Worm (Caenorhabditis elegans): ENCODE measurements around the gene mrps-9.

The mrps-9 gene

ce11 chrIII:8279567-8279966 is 13.7 kb downstream of the mrps-9 start (continued):
- TF ChIP-seq lin-26 (GFP tag; IDR thresholded peaks at IDR 0.05) = no peak
- TF ChIP-seq zfh-2 (GFP tag; conservative IDR thresholded peaks at IDR 0.05) = no peak
- TF ChIP-seq ets-4 (GFP tag; optimal IDR thresholded peaks at IDR 0.05) = no peak
- no peak for TF ChIP-seq snpc-1.3 (tag; optimal IDR thresholded peaks at IDR 0.05; ENCODE audit: insufficient read depth)
- no peak for TF ChIP-seq mxl-1 (tag; optimal IDR thresholded peaks at IDR 0.05)
- no peak for TF ChIP-seq lsl-1 (GFP tag; optimal IDR thresholded peaks at IDR 0.05)

DNA sequence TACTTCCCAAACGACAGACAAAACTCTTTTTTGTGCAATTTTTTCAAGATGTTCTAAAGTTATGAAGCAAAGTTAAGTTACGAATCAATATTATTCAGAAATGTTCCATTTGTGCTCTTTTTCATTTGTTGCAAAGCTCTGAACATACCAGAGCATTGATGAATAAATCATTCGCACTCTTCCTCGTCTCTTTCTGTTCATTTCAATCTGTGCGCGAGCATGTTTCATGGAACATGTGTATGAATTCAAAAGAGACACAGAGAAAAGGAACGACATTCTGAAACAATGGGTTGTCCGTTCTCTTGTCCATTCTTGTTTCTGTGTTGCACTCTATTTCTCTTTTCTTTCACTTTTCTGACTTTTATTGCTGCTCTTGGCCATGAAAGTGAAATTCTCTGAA is 14.5 kb downstream of the mrps-9 start:
- TF ChIP-seq F33H1.4 (GFP tag; IDR thresholded peaks at IDR 0.05) = no peak
- no peak for TF ChIP-seq ccch-3 (GFP tag; optimal IDR thresholded peaks at IDR 0.05)
- TF ChIP-seq T07F8.4 (tag; optimal IDR thresholded peaks at IDR 0.05) = no peak
- no peak for TF ChIP-seq ceh-91 (GFP tag; IDR thresholded peaks at IDR 0.05)
- no peak for TF ChIP-seq mxl-1 (tag; optimal IDR thresholded peaks at IDR 0.05)
- no peak for TF ChIP-seq lsl-1 (GFP tag; optimal IDR thresholded peaks at IDR 0.05)
- TF ChIP-seq athp-1 (tag; optimal IDR thresholded peaks at IDR 0.05) = no peak
- no peak for TF ChIP-seq dpl-1 (GFP tag; optimal IDR thresholded peaks at IDR 0.05)
- TF ChIP-seq F52B5.7 (tag; optimal IDR thresholded peaks at IDR 0.05) = no peak
- TF ChIP-seq aptf-2 (GFP tag; conservative IDR thresholded peaks at IDR 0.05) = no peak
- no peak for TF ChIP-seq sdz-38 (tag; optimal IDR thresholded peaks at IDR 0.05)
- no peak for TF ChIP-seq fkh-3 (tag; optimal IDR thresholded peaks at IDR 0.05)
- no peak for TF ChIP-seq lsy-27 (tag; optimal IDR thresholded peaks at IDR 0.05; ENCODE audit: borderline replicate concordance, insufficient read depth)

ce11 chrIII:8281310-8281709 is 15.4 kb downstream of the mrps-9 start:
- no peak for TF ChIP-seq nhr-179 (tag; optimal IDR thresholded peaks at IDR 0.05)
- TF ChIP-seq zfh-2 (GFP tag; conservative IDR thresholded peaks at IDR 0.05) = no peak
- no peak for TF ChIP-seq nhr-120 (GFP tag; IDR thresholded peaks at IDR 0.05)
- no peak for TF ChIP-seq madf-3 (GFP tag; IDR thresholded peaks at IDR 0.05)
- no peak for TF ChIP-seq nfya-2 (GFP tag; IDR thresholded peaks at IDR 0.05)
- TF ChIP-seq lin-54 (GFP tag; optimal IDR thresholded peaks at IDR 0.05) = no peak
- TF ChIP-seq T26A5.8 (tag; optimal IDR thresholded peaks at IDR 0.05) = no peak
- TF ChIP-seq K12H6.12 (tag; optimal IDR thresholded peaks at IDR 0.05) = no peak
- no peak for TF ChIP-seq attf-3 (GFP tag; conservative IDR thresholded peaks at IDR 0.05)
- no peak for TF ChIP-seq T07F8.4 (tag; optimal IDR thresholded peaks at IDR 0.05)
- no peak for TF ChIP-seq ceh-40 (GFP tag; IDR thresholded peaks at IDR 0.05)
- no peak for TF ChIP-seq tbp1 (GFP tag; optimal IDR thresholded peaks at IDR 0.05)
- no peak for TF ChIP-seq C17E4.6 (GFP tag; IDR thresholded peaks at IDR 0.05)
- TF ChIP-seq hrde-1 (tag; optimal IDR thresholded peaks at IDR 0.05; ENCODE audit: borderline replicate concordance) = no peak
- no peak for TF ChIP-seq F57A8.1 (GFP tag; optimal IDR thresholded peaks at IDR 0.05)
- no peak for TF ChIP-seq ztf-28 (GFP tag; IDR thresholded peaks at IDR 0.05)
- TF ChIP-seq ceh-91 (GFP tag; IDR thresholded peaks at IDR 0.05) = no peak
- no peak for TF ChIP-seq xnd-1 (tag; optimal IDR thresholded peaks at IDR 0.05)
- TF ChIP-seq him-1 (tag; optimal IDR thresholded peaks at IDR 0.05) = no peak

ce11 chrIII:8283525-8283924 is 17.7 kb downstream of the mrps-9 start:
- TF ChIP-seq nhr-120 (GFP tag; IDR thresholded peaks at IDR 0.05) = no peak
- no peak for TF ChIP-seq F49E8.2 (tag; optimal IDR thresholded peaks at IDR 0.05; ENCODE audit: insufficient read depth)
- no peak for TF ChIP-seq T07F8.4 (tag; optimal IDR thresholded peaks at IDR 0.05)
- TF ChIP-seq ama-1 (optimal IDR thresholded peaks at IDR 0.05) = no peak
- TF ChIP-seq ama-1 (GFP tag; optimal IDR thresholded peaks at IDR 0.05) = no peak
- TF ChIP-seq Y53G8AR.9 (GFP tag; conservative IDR thresholded peaks at IDR 0.05) = no peak
- no peak for TF ChIP-seq gei-17 (GFP tag; optimal IDR thresholded peaks at IDR 0.05)
- no peak for TF ChIP-seq ekl-4 (GFP tag; IDR thresholded peaks at IDR 0.05)
- TF ChIP-seq F22D6.2 (tag; optimal IDR thresholded peaks at IDR 0.05) = no peak
- TF ChIP-seq akir-1 (GFP tag; optimal IDR thresholded peaks at IDR 0.05) = no peak
- no peak for TF ChIP-seq attf-3 (GFP tag; conservative IDR thresholded peaks at IDR 0.05)
- TF ChIP-seq ceh-100 (GFP tag; IDR thresholded peaks at IDR 0.05) = no peak
- no peak for TF ChIP-seq ztf-26 (tag; optimal IDR thresholded peaks at IDR 0.05)
